Fruit fly (Drosophila melanogaster): Measurements from ENCODE around the gene COX5A.

The COX5A gene

dm6 chr3R:11849378-11850249, 30.5 kb downstream of the COX5A start (continued):
- no peak for TF ChIP-seq Trl (optimal IDR thresholded peaks at IDR 0.05)
- peak; percentile 92 for TF ChIP-seq Trl (GFP tag; optimal IDR thresholded peaks at IDR 0.05)
- TF ChIP-seq ap (GFP tag; IDR thresholded peaks at IDR 0.05) = peak; percentile 89
- TF ChIP-seq org-1 (GFP tag; optimal IDR thresholded peaks at IDR 0.05) = peak; percentile 91
- peak; percentile 84 for TF ChIP-seq Max (GFP tag; optimal IDR thresholded peaks at IDR 0.05)
- TF ChIP-seq CG16813 (GFP tag; IDR thresholded peaks at IDR 0.05; ENCODE audit: partially characterized antibody) = no peak
- peak; percentile 88 for TF ChIP-seq D19A (tag; optimal IDR thresholded peaks at IDR 0.05)
- TF ChIP-seq CG2202 (tag; optimal IDR thresholded peaks at IDR 0.05) = peak; percentile 90
- TF ChIP-seq jigr1 (GFP tag; IDR thresholded peaks at IDR 0.05) = peak; percentile 90
- no peak for TF ChIP-seq cas (GFP tag; IDR thresholded peaks at IDR 0.05)
- peak; percentile 94 for TF ChIP-seq CG31441 (GFP tag; IDR thresholded peaks at IDR 0.05)
- peak; percentile 91; the same call in 2 of the 3 replicates for TF ChIP-seq gce (GFP tag; IDR thresholded peaks at IDR 0.05)
- TF ChIP-seq br (optimal IDR thresholded peaks at IDR 0.05) = no peak
- TF ChIP-seq bbx (GFP tag; IDR thresholded peaks at IDR 0.05; ENCODE audit: partially characterized antibody) = no peak
- no peak for TF ChIP-seq al (GFP tag; IDR thresholded peaks at IDR 0.05)
- TF ChIP-seq pb (GFP tag; optimal IDR thresholded peaks at IDR 0.05) = peak; percentile 82
- TF ChIP-seq wdn (GFP tag; IDR thresholded peaks at IDR 0.05) = no peak
- peak; percentile 86 to 92 for TF ChIP-seq dpn (GFP tag; optimal IDR thresholded peaks at IDR 0.05)
- TF ChIP-seq CG15011 (GFP tag; optimal IDR thresholded peaks at IDR 0.05) = peak; percentile 37
- peak; percentile 36 to 84 for TF ChIP-seq Hr51 (GFP tag; optimal IDR thresholded peaks at IDR 0.05)
- TF ChIP-seq Taf1 (GFP tag; IDR thresholded peaks at IDR 0.05) = no peak; the same call in 1 of the 2 replicates
- no peak for TF ChIP-seq exex (tag; optimal IDR thresholded peaks at IDR 0.05)
- TF ChIP-seq HLH3B (GFP tag; IDR thresholded peaks at IDR 0.05) = peak; percentile 95
- no peak for TF ChIP-seq C15 (GFP tag; IDR thresholded peaks at IDR 0.05)
- no peak for TF ChIP-seq tna (GFP tag; IDR thresholded peaks at IDR 0.05; ENCODE audit: partially characterized antibody)
- TF ChIP-seq lilli (GFP tag; optimal IDR thresholded peaks at IDR 0.05) = peak; percentile 75
- peak; percentile 88 for TF ChIP-seq CG8924 (tag; optimal IDR thresholded peaks at IDR 0.05)
- TF ChIP-seq sim (GFP tag; IDR thresholded peaks at IDR 0.05) = peak; percentile 89
- no peak for TF ChIP-seq mirr (GFP tag; optimal IDR thresholded peaks at IDR 0.05)
- TF ChIP-seq CG18619 (GFP tag; optimal IDR thresholded peaks at IDR 0.05) = peak; percentile 71
- TF ChIP-seq her (GFP tag; optimal IDR thresholded peaks at IDR 0.05) = peak; percentile 86
- peak; percentile 90 for TF ChIP-seq Sox100B (GFP tag; optimal IDR thresholded peaks at IDR 0.05)
- peak; percentile 55 for TF ChIP-seq zf30C (GFP tag; optimal IDR thresholded peaks at IDR 0.05)
- peak; percentile 83 for TF ChIP-seq dimm (GFP tag; IDR thresholded peaks at IDR 0.05)
- peak; percentile 87 for TF ChIP-seq bab2 (GFP tag; optimal IDR thresholded peaks at IDR 0.05)
- peak; percentile 81 for TF ChIP-seq wek (GFP tag; optimal IDR thresholded peaks at IDR 0.05)
- TF ChIP-seq CkIIα-i1 (GFP tag; IDR thresholded peaks at IDR 0.05) = no peak
- TF ChIP-seq kni (GFP tag; optimal IDR thresholded peaks at IDR 0.05) = peak; percentile 99
- peak; percentile 78 for TF ChIP-seq CG6654 (GFP tag; optimal IDR thresholded peaks at IDR 0.05)
- TF ChIP-seq rib (GFP tag; IDR thresholded peaks at IDR 0.05) = no peak
- TF ChIP-seq CG1603 (tag; optimal IDR thresholded peaks at IDR 0.05) = peak; percentile 98
- no peak for TF ChIP-seq Lpt (GFP tag; optimal IDR thresholded peaks at IDR 0.05)
- peak; percentile 83 for TF ChIP-seq CG32767 (GFP tag; IDR thresholded peaks at IDR 0.05)
- TF ChIP-seq ham (GFP tag; IDR thresholded peaks at IDR 0.05) = no peak
- TF ChIP-seq CG12219 (GFP tag; optimal IDR thresholded peaks at IDR 0.05) = peak; percentile 87
- TF ChIP-seq Gug (GFP tag; IDR thresholded peaks at IDR 0.05) = peak; percentile 90
- TF ChIP-seq eve (GFP tag; optimal IDR thresholded peaks at IDR 0.05) = peak in 1 of 2 experiments; percentile 95
- TF ChIP-seq Kr (GFP tag; optimal IDR thresholded peaks at IDR 0.05) = no peak
- peak; percentile 92 for TF ChIP-seq btn (GFP tag; optimal IDR thresholded peaks at IDR 0.05)
- TF ChIP-seq zfh2 (GFP tag; optimal IDR thresholded peaks at IDR 0.05) = no peak

All from whole organism, embryonic.